Worm (Caenorhabditis elegans) whole organism, L2 larva: ENCODE measurements around the gene C04A11.5.
A peak's percentile ranks its signal among the peaks of the same experiment; 100 is the strongest.

Experiments
- F13H6.1 ChIP-seq: sonication (generic microtip); optimal IDR thresholded peaks from 2 replicates; lab custom pipeline; 2016; ENCODE audit warnings: missing genetic modification characterization, missing compliant biosample characterization
- Y55F3AM.14 ChIP-seq: fragments of 200-800 bp; sonication (Bioruptor generic); optimal IDR thresholded peaks from 2 replicates; lab custom pipeline; 2018; ENCODE audit warnings: mild to moderate bottlenecking, missing genetic modification characterization, missing compliant biosample characterization
- alr-1 ChIP-seq: fragments of 150-350 bp; optimal IDR thresholded peaks from 2 replicates; lab custom pipeline; 2014; ENCODE audit warnings: missing biosample characterization, missing genetic modification characterization
- aly-2 ChIP-seq: fragments of 150-350 bp; optimal IDR thresholded peaks from 2 replicates; lab custom pipeline; 2014; ENCODE audit warnings: missing biosample characterization, missing genetic modification characterization
- ama-1 ChIP-seq: fragments of 150-350 bp; optimal IDR thresholded peaks from 2 replicates; lab custom pipeline; 2018; ENCODE audit warnings: inconsistent platforms
- blmp-1 ChIP-seq: sonication (generic microtip); optimal IDR thresholded peaks from 2 replicates; lab custom pipeline; 2017; ENCODE audit warnings: missing genetic modification characterization, mild to moderate bottlenecking, missing compliant biosample characterization, antibody characterized with exemption, moderate library complexity; ENCODE audit not compliant: insufficient read depth
- ceh-16 ChIP-seq: fragments of 150-350 bp; optimal IDR thresholded peaks from 2 replicates; lab custom pipeline; 2014; ENCODE audit warnings: missing biosample characterization, missing genetic modification characterization
- ceh-82 ChIP-seq: fragments of 150-350 bp; optimal IDR thresholded peaks from 2 replicates; lab custom pipeline; 2014; ENCODE audit warnings: missing biosample characterization, missing genetic modification characterization
- crh-2 ChIP-seq: sonication (generic microtip); optimal IDR thresholded peaks from 2 replicates; lab custom pipeline; 2017; ENCODE audit warnings: missing biosample characterization, missing genetic modification characterization
- dmd-4 ChIP-seq: sonication (generic microtip); optimal IDR thresholded peaks from 2 replicates; lab custom pipeline; 2017; ENCODE audit warnings: missing biosample characterization, missing genetic modification characterization
- egl-27 ChIP-seq: sonication (generic microtip); optimal IDR thresholded peaks from 3 replicates; lab custom pipeline; 2017; ENCODE audit warnings: missing biosample characterization, missing genetic modification reagents, missing genetic modification characterization
- elt-1 ChIP-seq: fragments of 150-350 bp; optimal IDR thresholded peaks from 2 replicates; lab custom pipeline; 2014; ENCODE audit warnings: missing biosample characterization, missing genetic modification characterization
- elt-3 ChIP-seq: sonication (generic microtip); optimal IDR thresholded peaks from 2 replicates; lab custom pipeline; 2017; ENCODE audit warnings: missing biosample characterization, missing genetic modification characterization
- gmeb-1 ChIP-seq: fragments of 150-350 bp; optimal IDR thresholded peaks from 2 replicates; lab custom pipeline; 2014; ENCODE audit warnings: missing biosample characterization, missing genetic modification characterization
- lin-11 ChIP-seq: fragments of 150-350 bp; sonication (generic microtip); optimal IDR thresholded peaks from 2 replicates; lab custom pipeline; 2014; ENCODE audit warnings: missing biosample characterization, missing genetic modification characterization, inconsistent platforms, mixed read lengths
- lin-39 ChIP-seq: fragments of 150-350 bp; optimal IDR thresholded peaks from 2 replicates; lab custom pipeline; 2014; ENCODE audit warnings: missing biosample characterization, missing genetic modification reagents, missing genetic modification characterization
- lsy-2 ChIP-seq, 2 experiments: fragments of 150-350 bp in 1 of 2; sonication (generic microtip) in 1 of 2; optimal IDR thresholded peaks; 2 replicates each; lab custom pipeline; 2014 to 2017; ENCODE audit warnings: missing biosample characterization in 2 of 2, missing genetic modification characterization in 2 of 2
- mab-5 ChIP-seq: fragments of 150-350 bp; optimal IDR thresholded peaks from 2 replicates; lab custom pipeline; 2014; ENCODE audit warnings: missing biosample characterization, missing genetic modification characterization
- mbf-1 ChIP-seq: sonication (generic microtip); optimal IDR thresholded peaks from 2 replicates; lab custom pipeline; 2017; ENCODE audit warnings: missing biosample characterization, missing genetic modification characterization
- mdl-1 ChIP-seq, 2 experiments: fragments of 150-350 bp in 1 of 2; sonication (generic microtip) in 1 of 2; optimal IDR thresholded peaks; 2 replicates each; lab custom pipeline; 2017; ENCODE audit warnings: missing biosample characterization in 2 of 2, missing genetic modification characterization in 2 of 2
- nhr-10 ChIP-seq: sonication (generic microtip); optimal IDR thresholded peaks from 2 replicates; lab custom pipeline; 2017; ENCODE audit warnings: missing biosample characterization, missing genetic modification characterization
- nhr-11 ChIP-seq: fragments of 150-350 bp; optimal IDR thresholded peaks from 2 replicates; lab custom pipeline; 2014; ENCODE audit warnings: missing biosample characterization, missing genetic modification characterization
- nhr-12 ChIP-seq: fragments of 150-350 bp; optimal IDR thresholded peaks from 2 replicates; lab custom pipeline; 2014; ENCODE audit warnings: missing biosample characterization, missing genetic modification characterization
- nhr-129 ChIP-seq: fragments of 150-350 bp; optimal IDR thresholded peaks from 2 replicates; lab custom pipeline; 2014; ENCODE audit warnings: missing biosample characterization, missing genetic modification characterization
- nhr-21 ChIP-seq: fragments of 150-350 bp; optimal IDR thresholded peaks from 2 replicates; lab custom pipeline; 2014; ENCODE audit warnings: missing biosample characterization, missing genetic modification characterization
- nhr-23 ChIP-seq: fragments of 150-350 bp; optimal IDR thresholded peaks from 2 replicates; lab custom pipeline; 2014; ENCODE audit warnings: missing biosample characterization, missing genetic modification reagents, missing genetic modification characterization
- nhr-237 ChIP-seq: fragments of 150-350 bp; optimal IDR thresholded peaks from 2 replicates; lab custom pipeline; 2014; ENCODE audit warnings: missing biosample characterization, missing genetic modification characterization
- nhr-25 ChIP-seq: fragments of 150-350 bp; sonication (generic microtip); optimal IDR thresholded peaks from 3 replicates; lab custom pipeline; 2014; ENCODE audit warnings: missing biosample characterization, missing genetic modification characterization
- nhr-77 ChIP-seq: fragments of 150-350 bp; optimal IDR thresholded peaks from 2 replicates; lab custom pipeline; 2014; ENCODE audit warnings: missing biosample characterization, missing genetic modification characterization
- peb-1 ChIP-seq: fragments of 150-350 bp; optimal IDR thresholded peaks from 2 replicates; lab custom pipeline; 2014; ENCODE audit warnings: missing biosample characterization, missing genetic modification characterization
- skn-1 ChIP-seq: sonication (generic microtip); optimal IDR thresholded peaks from 2 replicates; lab custom pipeline; 2017; ENCODE audit warnings: missing biosample characterization, missing genetic modification characterization
- sma-3 ChIP-seq: sonication (generic microtip); optimal IDR thresholded peaks from 2 replicates; lab custom pipeline; 2016; ENCODE audit warnings: missing genetic modification reagents, missing genetic modification characterization, missing compliant biosample characterization
- sma-9 ChIP-seq, 2 experiments: fragments of 150-350 bp in 1 of 2; sonication (generic microtip) in 1 of 2; optimal IDR thresholded peaks; 2 replicates each; lab custom pipeline; 2014 to 2016; ENCODE audit warnings: missing genetic modification characterization in 2 of 2, mild to moderate bottlenecking in 1 of 2, missing biosample characterization in 1 of 2, missing compliant biosample characterization in 1 of 2, missing genetic modification reagents in 1 of 2, moderate library complexity in 1 of 2
- snpc-4 ChIP-seq: fragments of 150-350 bp; optimal IDR thresholded peaks from 2 replicates; lab custom pipeline; 2014; ENCODE audit warnings: missing biosample characterization, missing genetic modification characterization
- unc-39 ChIP-seq: fragments of 150-350 bp; optimal IDR thresholded peaks from 2 replicates; lab custom pipeline; 2014; ENCODE audit warnings: missing biosample characterization, missing genetic modification characterization
- unc-55 ChIP-seq: fragments of 150-350 bp; sonication (generic microtip); optimal IDR thresholded peaks from 3 replicates; lab custom pipeline; 2014; ENCODE audit warnings: missing biosample characterization, missing genetic modification reagents, missing genetic modification characterization
- unc-62 ChIP-seq: fragments of 150-350 bp; optimal IDR thresholded peaks from 2 replicates; lab custom pipeline; 2014; ENCODE audit warnings: missing biosample characterization, missing genetic modification reagents, missing genetic modification characterization
- zag-1 ChIP-seq: fragments of 150-350 bp; optimal IDR thresholded peaks from 2 replicates; lab custom pipeline; 2014; ENCODE audit warnings: missing biosample characterization, missing genetic modification characterization
- ztf-1 ChIP-seq: fragments of 200-800 bp; sonication (Bioruptor generic); conservative IDR thresholded peaks from 2 replicates; pipeline ENCODE4 v1.3.6; 2022; ENCODE audit warnings: missing genetic modification characterization, missing compliant biosample characterization
- ztf-11 ChIP-seq: sonication (generic microtip); optimal IDR thresholded peaks from 2 replicates; lab custom pipeline; 2017; ENCODE audit warnings: missing biosample characterization, missing genetic modification characterization

C04A11.5 gene

DNA sequence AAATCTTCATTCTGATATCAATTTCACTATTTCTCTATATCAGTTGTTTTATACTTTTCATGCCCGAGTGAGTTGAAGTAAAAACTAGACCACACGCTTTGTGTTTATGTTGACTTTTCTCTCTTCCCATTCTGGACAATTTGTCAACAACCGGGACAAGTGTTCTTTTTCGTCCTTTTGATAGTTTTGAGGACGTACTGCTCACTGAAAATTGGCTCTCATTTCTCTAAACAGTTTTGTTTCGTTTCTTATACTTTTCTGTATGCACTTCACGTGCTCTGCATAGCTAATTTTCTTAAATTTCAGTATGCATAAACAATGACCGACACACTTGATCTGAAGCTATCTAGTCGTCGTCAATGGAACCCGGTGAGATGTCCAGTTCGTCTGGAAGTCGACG is 23.3 kb downstream of the C04A11.5 start, which contains the start of gene adm-2:
Gene adm-2, plus strand, starts transcription at position 301 of the 400 bp plus-strand sequence.
- no peak for TF ChIP-seq nhr-10
- TF ChIP-seq ztf-1: no peak
- TF ChIP-seq egl-27: no peak
- no peak for TF ChIP-seq unc-39
- no peak for TF ChIP-seq sma-9 (GFP tag; optimal IDR thresholded peaks at IDR 0.05; lab: Kevin White, UChicago)
- TF ChIP-seq sma-9 (tag; optimal IDR thresholded peaks at IDR 0.05; lab: Kevin White, UChicago): no peak
- TF ChIP-seq ceh-82 (tag; lab: Kevin White, UChicago): no peak
- TF ChIP-seq nhr-12 (tag; lab: Kevin White, UChicago): no peak

ce11 chrX:13690333-13690732 is 25.9 kb downstream of the C04A11.5 start:
- peak; percentile 61 for TF ChIP-seq snpc-4
- TF ChIP-seq dmd-4 (tag; lab: Kevin White, UChicago): no peak
- TF ChIP-seq ztf-1: no peak
- TF ChIP-seq Y55F3AM.14 (GFP tag; lab: Kevin White, UChicago): no peak

ce11 chrX:13696152-13696551 is 31.8 kb downstream of the C04A11.5 start:
- TF ChIP-seq unc-55 (GFP tag; lab: Kevin White, UChicago) (peak; percentile 20), aly-2 (tag; lab: Kevin White, UChicago) (no peak), Y55F3AM.14 (GFP tag; lab: Kevin White, UChicago) (no peak), lin-39 (tag; lab: Kevin White, UChicago) (no peak), crh-2 (tag; lab: Kevin White, UChicago) (no peak), skn-1 (tag; lab: Kevin White, UChicago) (no peak), dmd-4 (tag; lab: Kevin White, UChicago) (no peak), lin-11 (tag; lab: Kevin White, UChicago) (peak; percentile 31)
- TF ChIP-seq, all 48 proteins: peak for 2

DNA sequence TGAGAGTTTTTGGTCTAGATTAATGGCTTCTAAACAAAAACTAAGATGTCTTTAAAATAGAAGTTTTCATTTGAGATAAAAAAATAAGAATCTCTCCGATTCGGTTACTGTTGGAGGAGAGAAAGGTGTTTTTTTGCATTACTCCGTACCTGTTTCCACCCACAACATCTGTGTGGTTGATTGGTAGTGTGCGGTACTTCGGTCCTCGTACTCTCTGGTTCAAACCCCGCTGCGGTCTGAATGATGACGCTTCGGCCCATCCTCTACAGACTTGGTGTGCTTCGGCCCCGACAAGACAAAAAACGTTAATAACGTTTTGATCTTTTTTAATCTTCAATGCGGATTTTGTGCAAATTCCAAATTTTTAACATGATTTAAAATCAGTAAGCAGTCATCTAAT is 33.1 kb downstream of the C04A11.5 start:
- TF ChIP-seq ztf-1 (no peak), mbf-1 (no peak), egl-27 (no peak), Y55F3AM.14 (GFP tag; lab: Kevin White, UChicago) (no peak), dmd-4 (tag; lab: Kevin White, UChicago) (no peak), nhr-129 (tag; lab: Kevin White, UChicago) (no peak), crh-2 (tag; lab: Kevin White, UChicago) (no peak), elt-3 (tag; lab: Kevin White, UChicago) (no peak), mab-5 (no peak), peb-1 (tag; lab: Kevin White, UChicago) (no peak), sma-9 (GFP tag; optimal IDR thresholded peaks at IDR 0.05; lab: Kevin White, UChicago) (no peak), sma-9 (tag; optimal IDR thresholded peaks at IDR 0.05; lab: Kevin White, UChicago) (no peak), nhr-21 (tag; lab: Kevin White, UChicago) (no peak), unc-39 (no peak), ama-1 (lab: Kevin White, UChicago) (no peak), elt-1 (tag; lab: Kevin White, UChicago) (no peak)

ce11 chrX:13700642-13701233 is 36.4 kb downstream of the C04A11.5 start:
- TF ChIP-seq elt-3 (tag; lab: Kevin White, UChicago): no peak
- TF ChIP-seq lin-39 (tag; lab: Kevin White, UChicago): peak; percentile 100
- peak; percentile 99 for TF ChIP-seq nhr-237 (tag; lab: Kevin White, UChicago)
- peak; percentile 97 for TF ChIP-seq nhr-10
- peak; percentile 73 for TF ChIP-seq alr-1 (tag; lab: Kevin White, UChicago)
- TF ChIP-seq F13H6.1: peak; percentile 99
- TF ChIP-seq nhr-21 (tag; lab: Kevin White, UChicago): peak; percentile 100
- peak; percentile 99 for TF ChIP-seq nhr-25 (tag; lab: Kevin White, UChicago)
- TF ChIP-seq mdl-1 (tag; optimal IDR thresholded peaks at IDR 0.05; lab: Kevin White, UChicago): peak; percentile 93 to 96
- peak; percentile 94 for TF ChIP-seq snpc-4
- TF ChIP-seq unc-55 (GFP tag; lab: Kevin White, UChicago): peak; percentile 100
- TF ChIP-seq blmp-1: peak; percentile 91
- TF ChIP-seq nhr-129 (tag; lab: Kevin White, UChicago): peak; percentile 100
- TF ChIP-seq gmeb-1 (tag; lab: Kevin White, UChicago): peak; percentile 95
- peak; percentile 100 for TF ChIP-seq egl-27
- TF ChIP-seq unc-39: peak; percentile 99
- TF ChIP-seq ztf-11 (tag; lab: Kevin White, UChicago): peak; percentile 78
- peak; percentile 84 for TF ChIP-seq skn-1 (tag; lab: Kevin White, UChicago)
- TF ChIP-seq ztf-1: 0 out of 2 replicates have a peak, but pooled peaks have one; percentile 78
- TF ChIP-seq peb-1 (tag; lab: Kevin White, UChicago): peak; percentile 66
- peak; percentile 99 for TF ChIP-seq ceh-82 (tag; lab: Kevin White, UChicago)
- peak; percentile 47 for TF ChIP-seq ama-1 (lab: Kevin White, UChicago)
- TF ChIP-seq ceh-16 (tag; lab: Kevin White, UChicago): peak; percentile 98
- TF ChIP-seq crh-2 (tag; lab: Kevin White, UChicago): peak; percentile 100
- TF ChIP-seq nhr-11 (tag; lab: Kevin White, UChicago): peak; percentile 70
- TF ChIP-seq elt-1 (tag; lab: Kevin White, UChicago): peak; percentile 80
- TF ChIP-seq zag-1 (tag; lab: Kevin White, UChicago): peak; percentile 99
- peak; percentile 99 for TF ChIP-seq sma-3 (GFP tag; lab: Kevin White, UChicago)
- TF ChIP-seq lin-11 (tag; lab: Kevin White, UChicago): peak; percentile 97
- TF ChIP-seq nhr-23 (tag; lab: Kevin White, UChicago): no peak
- peak; percentile 97 for TF ChIP-seq nhr-77
- TF ChIP-seq unc-62: peak; percentile 97
- TF ChIP-seq nhr-12 (tag; lab: Kevin White, UChicago): peak; percentile 72
- peak; percentile 97 for TF ChIP-seq lsy-2 (tag; optimal IDR thresholded peaks at IDR 0.05; lab: Kevin White, UChicago)
